Fruit fly (Drosophila melanogaster): ENCODE measurements around the gene Cyp4d20.

Gene Cyp4d20

dm6 chr3L:2485331-2486115 is 7.3 kb upstream of the Cyp4d20 start:
- TF ChIP-seq Myc (optimal IDR thresholded peaks at IDR 0.05) (peak; percentile 87), sage (GFP tag; optimal IDR thresholded peaks at IDR 0.05) (no peak)

- no peak for TF ChIP-seq usp (GFP tag; optimal IDR thresholded peaks at IDR 0.05)
- no peak for TF ChIP-seq dl (GFP tag; optimal IDR thresholded peaks at IDR 0.05; ENCODE audit: insufficient read depth in 1 of 2, partially characterized antibody in 2 of 2)
- TF ChIP-seq woc (GFP tag; optimal IDR thresholded peaks at IDR 0.05): no peak
- TF ChIP-seq br (GFP tag; optimal IDR thresholded peaks at IDR 0.05): no peak
- no peak for TF ChIP-seq HLH106 (tag; optimal IDR thresholded peaks at IDR 0.05)
- TF ChIP-seq Vsx2 (GFP tag; optimal IDR thresholded peaks at IDR 0.05; ENCODE audit: partially characterized antibody): no peak
- no peak for TF ChIP-seq N (GFP tag; optimal IDR thresholded peaks at IDR 0.05)
- no peak for TF ChIP-seq h (GFP tag; optimal IDR thresholded peaks at IDR 0.05)
- no peak for TF ChIP-seq psq (GFP tag; optimal IDR thresholded peaks at IDR 0.05)
These were observed 4.8 kb upstream of the Cyp4d20 start for dm6 chr3L:2482941-2483541.

- no peak for TF ChIP-seq pan (optimal IDR thresholded peaks at IDR 0.05)
- no peak for TF ChIP-seq Jra (GFP tag; optimal IDR thresholded peaks at IDR 0.05)
- no peak for TF ChIP-seq Abd-B (GFP tag; optimal IDR thresholded peaks at IDR 0.05)
- no peak for TF ChIP-seq ey (GFP tag; optimal IDR thresholded peaks at IDR 0.05)
- peak; percentile 6 for TF ChIP-seq h (GFP tag; optimal IDR thresholded peaks at IDR 0.05)
- no peak for TF ChIP-seq woc (GFP tag; optimal IDR thresholded peaks at IDR 0.05)
- TF ChIP-seq brk (GFP tag; optimal IDR thresholded peaks at IDR 0.05): no peak
- TF ChIP-seq tai (GFP tag; optimal IDR thresholded peaks at IDR 0.05): no peak
- TF ChIP-seq Dfd (GFP tag; optimal IDR thresholded peaks at IDR 0.05): no peak
These were observed 3.2 kb upstream of the Cyp4d20 start for dm6 chr3L:2481470-2481869.

- TF ChIP-seq Rel (GFP tag; optimal IDR thresholded peaks at IDR 0.05) (no peak), Rel (tag; optimal IDR thresholded peaks at IDR 0.05) (peak; percentile 91), CG32264 (GFP tag; optimal IDR thresholded peaks at IDR 0.05) (no peak), CrebA (GFP tag; optimal IDR thresholded peaks at IDR 0.05; ENCODE audit: borderline replicate concordance) (no peak), dmrt93B (GFP tag; optimal IDR thresholded peaks at IDR 0.05) (no peak), tai (GFP tag; optimal IDR thresholded peaks at IDR 0.05) (no peak)
These were observed 2.2 kb upstream of the Cyp4d20 start for dm6 chr3L:2480470-2480869.

- no peak for TF ChIP-seq N (GFP tag; optimal IDR thresholded peaks at IDR 0.05)
- TF ChIP-seq pan (optimal IDR thresholded peaks at IDR 0.05): no peak
- peak; percentile 70 for TF ChIP-seq br (GFP tag; optimal IDR thresholded peaks at IDR 0.05)
- TF ChIP-seq GATAd (GFP tag; optimal IDR thresholded peaks at IDR 0.05): no peak
- TF ChIP-seq jim (GFP tag; optimal IDR thresholded peaks at IDR 0.05): no peak
- no peak for TF ChIP-seq Dfd (GFP tag; optimal IDR thresholded peaks at IDR 0.05)
- TF ChIP-seq sv (GFP tag; optimal IDR thresholded peaks at IDR 0.05): peak; percentile 30
- no peak for TF ChIP-seq Myc (optimal IDR thresholded peaks at IDR 0.05)
- no peak for TF ChIP-seq dl (GFP tag; optimal IDR thresholded peaks at IDR 0.05; ENCODE audit: insufficient read depth in 1 of 2, partially characterized antibody in 2 of 2)
- TF ChIP-seq usp (GFP tag; optimal IDR thresholded peaks at IDR 0.05): no peak
- TF ChIP-seq CG9705 (GFP tag; optimal IDR thresholded peaks at IDR 0.05): peak; percentile 37
- TF ChIP-seq Mio (GFP tag; optimal IDR thresholded peaks at IDR 0.05): no peak
- TF ChIP-seq Dif (GFP tag; optimal IDR thresholded peaks at IDR 0.05; ENCODE audit: partially characterized antibody): no peak
- TF ChIP-seq Jra (GFP tag; optimal IDR thresholded peaks at IDR 0.05): peak; percentile 42
- TF ChIP-seq dmrt93B (GFP tag; optimal IDR thresholded peaks at IDR 0.05): peak; percentile 58
- peak; percentile 83 for TF ChIP-seq h (GFP tag; optimal IDR thresholded peaks at IDR 0.05)
- no peak for TF ChIP-seq sage (GFP tag; optimal IDR thresholded peaks at IDR 0.05)
- peak; percentile 58 for TF ChIP-seq psq (GFP tag; optimal IDR thresholded peaks at IDR 0.05)
- TF ChIP-seq Hnf4 (GFP tag; optimal IDR thresholded peaks at IDR 0.05): peak; percentile 49
- TF ChIP-seq Abd-B (GFP tag; optimal IDR thresholded peaks at IDR 0.05): no peak
- TF ChIP-seq brk (GFP tag; optimal IDR thresholded peaks at IDR 0.05): peak; percentile 20
- TF ChIP-seq fru (GFP tag; optimal IDR thresholded peaks at IDR 0.05): peak; percentile 77
- TF ChIP-seq woc (GFP tag; optimal IDR thresholded peaks at IDR 0.05): peak; percentile 50
- TF ChIP-seq ey (GFP tag; optimal IDR thresholded peaks at IDR 0.05): peak; percentile 66
- TF ChIP-seq tai (GFP tag; optimal IDR thresholded peaks at IDR 0.05): no peak
- no peak for TF ChIP-seq Vsx2 (GFP tag; optimal IDR thresholded peaks at IDR 0.05; ENCODE audit: partially characterized antibody)
- peak; percentile 79 for TF ChIP-seq HLH106 (tag; optimal IDR thresholded peaks at IDR 0.05)
- TF ChIP-seq lola (GFP tag; optimal IDR thresholded peaks at IDR 0.05): no peak
- no peak for TF ChIP-seq Rel (GFP tag; optimal IDR thresholded peaks at IDR 0.05)
- TF ChIP-seq Rel (tag; optimal IDR thresholded peaks at IDR 0.05): peak; percentile 19
- peak in 1 of 2 experiments; percentile 78 for TF ChIP-seq foxo (GFP tag; optimal IDR thresholded peaks at IDR 0.05)
- TF ChIP-seq CG32264 (GFP tag; optimal IDR thresholded peaks at IDR 0.05): no peak
- no peak for TF ChIP-seq Hr78 (GFP tag; optimal IDR thresholded peaks at IDR 0.05)
- TF ChIP-seq CrebA (GFP tag; optimal IDR thresholded peaks at IDR 0.05; ENCODE audit: borderline replicate concordance): no peak
- no peak for TF ChIP-seq Hr83 (GFP tag; optimal IDR thresholded peaks at IDR 0.05; ENCODE audit: poor library complexity, severe bottlenecking)
- peak; percentile 73 for TF ChIP-seq OdsH (GFP tag; optimal IDR thresholded peaks at IDR 0.05)
- TF ChIP-seq dsf (GFP tag; optimal IDR thresholded peaks at IDR 0.05; ENCODE audit: borderline replicate concordance): no peak
These were observed 1.0 kb upstream of the Cyp4d20 start for dm6 chr3L:2479250-2479649.
